Worm (Caenorhabditis elegans): Measurements from ENCODE around the gene hpo-28.

DNA sequence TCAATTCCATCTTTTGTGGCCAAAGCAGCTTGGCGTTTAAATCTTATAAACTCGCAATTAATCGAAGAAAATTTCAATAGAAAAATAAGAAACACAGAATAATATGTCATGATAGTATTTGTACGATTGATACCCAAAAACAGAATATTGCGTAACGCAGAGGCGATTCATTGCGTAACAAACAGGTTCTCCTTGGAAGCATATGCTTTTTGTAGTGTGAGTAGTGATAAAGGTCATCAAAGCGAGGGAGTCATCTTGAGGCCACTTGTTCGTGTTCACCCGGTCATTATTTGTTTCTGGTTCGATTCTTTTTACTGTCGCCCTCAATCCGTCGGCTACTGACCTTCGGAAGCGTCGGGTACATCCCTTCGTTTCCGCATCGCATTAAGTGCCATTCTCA is 48.1 kb downstream of the hpo-28 start, which contains the start of gene F54E7.6:
- TF ChIP-seq fos-1 (tag; optimal IDR thresholded peaks at IDR 0.05): no peak
- no peak for TF ChIP-seq lin-15B (tag; optimal IDR thresholded peaks at IDR 0.05)
- TF ChIP-seq nhr-237 (tag; optimal IDR thresholded peaks at IDR 0.05): no peak
- no peak for TF ChIP-seq ceh-28 (tag; optimal IDR thresholded peaks at IDR 0.05)
- no peak for TF ChIP-seq sea-2 (GFP tag; optimal IDR thresholded peaks at IDR 0.05)
- TF ChIP-seq fkh-2 (tag; optimal IDR thresholded peaks at IDR 0.05): no peak
- TF ChIP-seq mdl-1 (tag; optimal IDR thresholded peaks at IDR 0.05): no peak
- no peak for TF ChIP-seq zag-1 (tag; optimal IDR thresholded peaks at IDR 0.05)
- no peak for TF ChIP-seq skn-1 (tag; optimal IDR thresholded peaks at IDR 0.05)
- TF ChIP-seq egl-27 (tag; optimal IDR thresholded peaks at IDR 0.05): no peak
- no peak for TF ChIP-seq ztf-11 (tag; optimal IDR thresholded peaks at IDR 0.05)
- TF ChIP-seq ceh-82 (tag; optimal IDR thresholded peaks at IDR 0.05): no peak
